Fruit fly (Drosophila melanogaster): ENCODE measurements around the gene sip3.

The sip3 gene

dm6 chr3R:31812117-31812975 is 40.3 kb downstream of the sip3 start, which contains the start of the genes FeCH and RhoGAP100F:
Gene FeCH, minus strand, starts transcription at chr3R:31812296.
Gene RhoGAP100F, plus strand, starts transcription at chr3R:31812609.
- TF ChIP-seq Hr96 (GFP tag; optimal IDR thresholded peaks at IDR 0.05) (peak; percentile 11), pad (GFP tag; optimal IDR thresholded peaks at IDR 0.05) (peak; percentile 4), Mnt (GFP tag; optimal IDR thresholded peaks at IDR 0.05) (no peak)

DNA sequence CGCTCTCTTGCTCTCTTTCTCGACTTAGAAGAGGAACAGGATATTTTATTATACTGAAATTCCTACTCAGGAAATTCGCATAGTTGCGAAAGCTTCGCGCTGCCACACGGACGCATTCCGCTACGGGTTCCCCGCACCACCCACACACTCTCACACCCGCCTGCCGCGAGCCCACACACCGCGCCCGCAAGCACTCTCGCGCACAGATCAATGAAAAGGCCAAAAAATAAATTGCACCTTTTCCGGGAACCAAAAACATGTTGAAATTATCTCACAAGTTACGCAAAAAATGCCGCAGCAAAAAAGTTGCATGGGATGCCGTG is 40.9 kb downstream of the sip3 start:
- TF ChIP-seq Clk (GFP tag; optimal IDR thresholded peaks at IDR 0.05) (no peak), pad (GFP tag; optimal IDR thresholded peaks at IDR 0.05) (no peak), CG12768 (GFP tag; optimal IDR thresholded peaks at IDR 0.05) (no peak), CG1620 (GFP tag; optimal IDR thresholded peaks at IDR 0.05) (no peak), ovo (GFP tag; optimal IDR thresholded peaks at IDR 0.05) (no peak)

DNA sequence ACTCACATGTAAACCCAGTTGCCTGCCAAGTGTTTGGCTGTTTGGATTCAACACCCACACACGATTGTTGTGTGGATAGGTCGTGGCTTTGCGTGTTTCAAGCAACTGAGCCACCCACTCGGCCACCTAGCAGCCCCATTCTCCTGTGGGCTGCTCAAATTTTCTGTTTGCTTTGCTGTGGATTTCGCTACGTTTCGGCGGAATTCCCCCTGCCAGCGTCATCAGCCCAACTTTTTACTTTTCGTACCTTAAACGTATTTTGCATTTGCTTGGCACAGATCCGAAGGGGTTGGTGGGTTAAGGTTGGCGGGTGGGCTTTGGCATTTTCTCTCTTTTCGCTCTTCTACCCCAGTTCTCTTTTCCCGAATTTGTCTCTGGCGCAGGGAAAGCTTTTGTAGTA is 50.4 kb downstream of the sip3 start:
- no peak for TF ChIP-seq toe (GFP tag; optimal IDR thresholded peaks at IDR 0.05)
- TF ChIP-seq kay (GFP tag; ENCODE audit: borderline replicate concordance), result no peak
- no peak for TF ChIP-seq cnc (optimal IDR thresholded peaks at IDR 0.05)
- no peak for TF ChIP-seq CG7101 (tag; optimal IDR thresholded peaks at IDR 0.05)
- TF ChIP-seq CG5204 (GFP tag; optimal IDR thresholded peaks at IDR 0.05), result no peak
- TF ChIP-seq CG12768 (GFP tag; optimal IDR thresholded peaks at IDR 0.05), result no peak
- no peak for TF ChIP-seq tj (GFP tag; optimal IDR thresholded peaks at IDR 0.05)
- TF ChIP-seq CG33017 (tag; optimal IDR thresholded peaks at IDR 0.05), result no peak
- no peak for TF ChIP-seq Mnt (GFP tag; optimal IDR thresholded peaks at IDR 0.05)
- no peak for TF ChIP-seq Crg-1 (GFP tag; optimal IDR thresholded peaks at IDR 0.05)
- no peak for TF ChIP-seq ovo (GFP tag; optimal IDR thresholded peaks at IDR 0.05)
- TF ChIP-seq CG1620 (GFP tag; optimal IDR thresholded peaks at IDR 0.05), result no peak
- TF ChIP-seq CG14711 (tag; optimal IDR thresholded peaks at IDR 0.05), result no peak
- TF ChIP-seq bab1 (GFP tag; optimal IDR thresholded peaks at IDR 0.05), result no peak
- no peak for TF ChIP-seq pad (GFP tag; optimal IDR thresholded peaks at IDR 0.05)

DNA sequence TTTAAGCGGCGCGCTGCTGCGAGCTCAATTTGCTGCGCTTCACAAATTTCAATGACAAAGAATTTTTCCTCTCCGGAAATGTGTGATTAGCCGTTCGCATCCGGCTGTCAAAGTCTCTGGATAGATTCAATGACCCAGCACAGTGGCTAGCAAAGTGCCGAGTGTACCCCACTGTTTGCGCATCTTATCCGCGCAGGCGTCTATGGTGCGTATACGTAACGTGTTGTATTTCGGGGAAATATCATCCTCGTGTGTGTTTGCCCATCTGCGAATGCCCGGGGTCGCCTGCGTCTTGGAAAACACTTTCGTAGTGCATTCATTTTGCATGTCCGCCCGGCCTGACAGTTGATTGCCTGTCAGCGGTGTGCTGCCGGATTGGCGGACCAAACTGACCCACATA is 52.2 kb downstream of the sip3 start:
- TF ChIP-seq CG1620 (GFP tag; optimal IDR thresholded peaks at IDR 0.05) (no peak), Crg-1 (GFP tag; optimal IDR thresholded peaks at IDR 0.05) (no peak), CG7101 (tag; optimal IDR thresholded peaks at IDR 0.05) (no peak), Hr96 (GFP tag; optimal IDR thresholded peaks at IDR 0.05) (no peak), tj (GFP tag; optimal IDR thresholded peaks at IDR 0.05) (no peak), CG7045 (GFP tag; optimal IDR thresholded peaks at IDR 0.05) (no peak)

Measured in whole organism, adult.